Fruit fly (Drosophila melanogaster): ENCODE results near the gene eEF1gamma.

- TF ChIP-seq CG8478 (optimal IDR thresholded peaks at IDR 0.05) (no peak), CTCF (optimal IDR thresholded peaks at IDR 0.05) (no peak)
These were observed 25.0 kb upstream of the eEF1gamma start, which contains the start of gene jus for dm6 chr3R:29194957-29195356.
